Worm (Caenorhabditis elegans): ENCODE measurements around the gene ptr-8.

ptr-8 gene

ce11 chrII:10861305-10861704 lies 27.8 kb upstream of the ptr-8 start:
- TF ChIP-seq nhr-23 (tag; optimal IDR thresholded peaks at IDR 0.05) (no peak), elt-1 (tag; optimal IDR thresholded peaks at IDR 0.05) (no peak), nhr-12 (tag; optimal IDR thresholded peaks at IDR 0.05) (no peak), ztf-1 (GFP tag; conservative IDR thresholded peaks at IDR 0.05) (no peak), R02D3.7 (tag; optimal IDR thresholded peaks at IDR 0.05) (no peak), lin-39 (tag; optimal IDR thresholded peaks at IDR 0.05) (no peak), nhr-11 (tag; optimal IDR thresholded peaks at IDR 0.05) (no peak), ceh-82 (tag; optimal IDR thresholded peaks at IDR 0.05) (no peak)

- peak; percentile 87 for TF ChIP-seq sma-9 (GFP tag; optimal IDR thresholded peaks at IDR 0.05)
- TF ChIP-seq sma-9 (tag; optimal IDR thresholded peaks at IDR 0.05) = no peak
- TF ChIP-seq aly-2 (tag; optimal IDR thresholded peaks at IDR 0.05) = no peak
- peak; percentile 52 for TF ChIP-seq nhr-25 (tag; optimal IDR thresholded peaks at IDR 0.05)
- peak; percentile 2 for TF ChIP-seq sem-4 (tag; optimal IDR thresholded peaks at IDR 0.05)
- peak; percentile 28 for TF ChIP-seq fos-1 (tag; optimal IDR thresholded peaks at IDR 0.05)
- TF ChIP-seq unc-62 (GFP tag; optimal IDR thresholded peaks at IDR 0.05) = no peak
- peak; percentile 77 for TF ChIP-seq crh-2 (tag; optimal IDR thresholded peaks at IDR 0.05)
- peak; percentile 28 for TF ChIP-seq nhr-21 (tag; optimal IDR thresholded peaks at IDR 0.05)
- no peak for TF ChIP-seq R02D3.7 (tag; optimal IDR thresholded peaks at IDR 0.05)
- peak in 1 of 2 experiments; percentile 2 for TF ChIP-seq lsy-2 (tag; optimal IDR thresholded peaks at IDR 0.05)
- TF ChIP-seq sma-3 (GFP tag; optimal IDR thresholded peaks at IDR 0.05) = peak; percentile 40
Measured at ce11 chrII:10861723-10862486, 27.2 kb upstream of the ptr-8 start.

- TF ChIP-seq alr-1 (tag; optimal IDR thresholded peaks at IDR 0.05) (no peak), egl-27 (tag; optimal IDR thresholded peaks at IDR 0.05) (no peak), nhr-25 (tag; optimal IDR thresholded peaks at IDR 0.05) (peak; percentile 12), ceh-16 (tag; optimal IDR thresholded peaks at IDR 0.05) (no peak), sma-9 (GFP tag; optimal IDR thresholded peaks at IDR 0.05) (no peak), sma-9 (tag; optimal IDR thresholded peaks at IDR 0.05) (no peak), nhr-129 (tag; optimal IDR thresholded peaks at IDR 0.05) (peak; percentile 67), F13H6.1 (tag; optimal IDR thresholded peaks at IDR 0.05) (no peak), C34F6.9 (tag; optimal IDR thresholded peaks at IDR 0.05) (peak; percentile 6), blmp-1 (tag; optimal IDR thresholded peaks at IDR 0.05; ENCODE audit: insufficient read depth) (peak; percentile 76), nhr-6 (tag; optimal IDR thresholded peaks at IDR 0.05) (no peak), sma-3 (GFP tag; optimal IDR thresholded peaks at IDR 0.05) (no peak), ZK546.5 (tag; optimal IDR thresholded peaks at IDR 0.05) (no peak), unc-55 (GFP tag; optimal IDR thresholded peaks at IDR 0.05) (peak; percentile 4)
Measured at ce11 chrII:10862749-10863656, 26.1 kb upstream of the ptr-8 start.

- peak; percentile 42 for TF ChIP-seq C34F6.9 (tag; optimal IDR thresholded peaks at IDR 0.05)
- no peak for TF ChIP-seq ztf-11 (tag; optimal IDR thresholded peaks at IDR 0.05)
- peak; percentile 42 for TF ChIP-seq nhr-129 (tag; optimal IDR thresholded peaks at IDR 0.05)
- peak; percentile 30 for TF ChIP-seq gmeb-1 (tag; optimal IDR thresholded peaks at IDR 0.05)
- TF ChIP-seq F13H6.1 (tag; optimal IDR thresholded peaks at IDR 0.05) = peak; percentile 59
- peak; percentile 69 for TF ChIP-seq crh-2 (tag; optimal IDR thresholded peaks at IDR 0.05)
- peak in 1 of 2 experiments; percentile 73 for TF ChIP-seq lsy-2 (tag; optimal IDR thresholded peaks at IDR 0.05)
- no peak for TF ChIP-seq ztf-4 (tag; optimal IDR thresholded peaks at IDR 0.05)
- peak; percentile 29 for TF ChIP-seq sma-9 (GFP tag; optimal IDR thresholded peaks at IDR 0.05)
- TF ChIP-seq sma-9 (tag; optimal IDR thresholded peaks at IDR 0.05) = no peak
- TF ChIP-seq nhr-77 (tag; optimal IDR thresholded peaks at IDR 0.05) = no peak
- no peak for TF ChIP-seq elt-1 (tag; optimal IDR thresholded peaks at IDR 0.05)
- TF ChIP-seq unc-55 (GFP tag; optimal IDR thresholded peaks at IDR 0.05) = peak; percentile 30
- peak; percentile 54 for TF ChIP-seq fos-1 (tag; optimal IDR thresholded peaks at IDR 0.05)
Measured at ce11 chrII:10867219-10867618, 21.9 kb upstream of the ptr-8 start.

Measured in whole organism, L2 larva.